Fruit fly (Drosophila melanogaster) whole organism, prepupa: ENCODE measurements around the gene CG32110.

Experiments
- Smox ChIP-seq: fragments of 200-800 bp; sonication (Bioruptor generic); optimal IDR thresholded peaks from 3 replicates; lab custom pipeline; 2016; ENCODE audit warnings: missing biosample characterization, missing genetic modification characterization
- fkh ChIP-seq: fragments of 200-800 bp; sonication (Bioruptor generic); optimal IDR thresholded peaks from 3 replicates; lab custom pipeline; 2017; ENCODE audit warnings: missing biosample characterization, mild to moderate bottlenecking, missing genetic modification characterization, moderate library complexity
- salr ChIP-seq, 2 experiments: fragments of 200-800 bp; sonication (Bioruptor generic); optimal IDR thresholded peaks; 3 replicates each; lab custom pipeline; 2016 to 2018; ENCODE audit warnings: missing biosample characterization in 2 of 2, missing genetic modification characterization in 2 of 2, mild to moderate bottlenecking in 1 of 2

- TF ChIP-seq fkh (peak; percentile 45), salr (GFP tag; optimal IDR thresholded peaks at IDR 0.05; lab: Kevin White, UChicago) (peak in 1 of 2 experiments; percentile 9), Smox (GFP tag; lab: Kevin White, UChicago) (no peak)
Measured at dm6 chr3L:12833864-12834525, 25.5 kb downstream of the CG32110 start.
